Worm (Caenorhabditis elegans) whole organism, dauer: Measurements from ENCODE around the gene E03H12.4.
"Not testable (repeated sequence)": the region's sequence is repeated elsewhere in the genome, so short reads cannot be mapped to it uniquely, and the experiment has no call there.

Experiments used
- unc-62 ChIP-seq: sonication (generic microtip); optimal IDR thresholded peaks from 2 replicates; lab custom pipeline; 2017; ENCODE audit warnings: missing biosample characterization, missing genetic modification reagents, missing genetic modification characterization

Gene E03H12.4

DNA sequence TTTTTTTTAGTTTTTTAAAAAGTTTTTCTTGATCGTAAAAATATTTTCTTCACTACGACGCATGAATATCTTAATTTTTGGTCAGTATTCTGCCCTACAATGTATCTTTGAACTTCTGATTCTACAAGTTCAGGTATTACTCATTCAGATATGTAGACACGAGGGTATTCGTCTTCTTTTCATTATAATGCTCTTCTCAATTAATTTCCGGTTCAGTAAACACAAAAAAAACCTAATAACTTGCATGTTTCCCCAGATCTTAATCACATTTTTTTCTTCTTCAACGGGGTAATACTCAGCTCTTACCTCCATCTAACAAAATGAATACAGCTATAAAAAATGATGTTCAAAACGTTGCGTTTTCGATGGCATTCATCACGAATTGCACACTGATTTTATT lies 9.7 kb downstream of the E03H12.4 start, which contains the start of gene str-162:
TSS of gene str-162 (plus strand) at position 301 of the 400 bp plus-strand sequence.
- no peak for TF ChIP-seq unc-62 (GFP tag; lab: Kevin White, UChicago)

DNA sequence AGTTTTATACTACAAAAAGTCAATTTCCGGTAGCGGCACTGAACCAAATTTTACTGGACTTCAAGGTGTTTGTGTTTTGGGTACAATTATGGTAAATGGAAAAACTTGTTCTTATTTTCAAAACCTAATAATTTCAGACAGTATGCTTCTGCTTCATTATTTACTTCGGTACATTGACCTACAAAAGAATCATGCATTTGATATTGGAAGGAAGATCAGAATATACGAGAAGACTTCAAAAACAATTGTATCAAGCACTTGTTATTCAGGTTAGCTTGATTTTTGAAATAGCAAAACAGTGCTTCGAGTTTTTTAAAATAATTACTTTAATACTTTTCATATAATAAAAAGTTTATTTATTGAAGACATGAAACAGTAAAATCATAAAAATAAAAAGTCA lies 10.7 kb downstream of the E03H12.4 start:
- no peak for TF ChIP-seq unc-62 (GFP tag; lab: Kevin White, UChicago)

DNA sequence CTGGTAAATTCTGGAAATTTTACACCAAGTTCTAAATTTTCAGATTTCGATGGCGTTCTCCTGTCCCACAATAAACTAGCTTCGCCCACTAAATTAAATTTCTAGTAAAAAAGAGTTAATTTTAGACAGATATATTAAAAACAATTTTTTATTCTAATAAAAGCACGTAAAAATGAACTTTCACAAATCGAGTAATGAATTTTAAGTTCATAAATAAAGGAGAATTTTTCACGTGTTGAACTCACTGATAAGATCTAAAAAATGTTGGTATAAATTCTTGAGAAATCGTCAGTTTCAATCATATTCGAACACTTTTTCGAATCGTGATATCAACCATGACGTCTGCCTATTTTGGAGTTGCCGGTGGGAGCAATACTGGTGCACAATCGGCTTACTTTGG lies 13.4 kb downstream of the E03H12.4 start, which contains the start of gene ssq-2:
TSS of gene ssq-2 (plus strand) at position 301 of the 400 bp plus-strand sequence.
- TF ChIP-seq unc-62 (GFP tag; lab: Kevin White, UChicago), result no peak

DNA sequence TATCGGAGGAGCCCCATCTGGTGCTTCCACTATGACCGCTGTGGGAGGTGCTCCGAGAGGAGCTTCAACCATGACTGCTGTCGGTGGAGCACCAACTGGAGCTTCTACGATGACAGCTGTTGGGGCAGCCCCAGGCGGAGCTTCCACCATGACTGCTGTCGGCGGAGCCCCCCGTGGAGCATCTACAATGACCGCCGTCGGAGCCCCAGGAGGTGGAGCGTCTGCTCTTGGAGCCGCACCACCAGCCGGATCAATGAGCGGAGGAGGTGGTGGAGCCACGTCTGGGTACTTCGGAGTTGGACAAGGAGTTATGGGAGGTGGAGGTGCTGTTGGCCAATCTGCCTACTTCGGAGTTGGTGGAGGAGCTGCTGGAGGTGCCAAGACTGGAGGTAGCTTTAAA lies 14.6 kb downstream of the E03H12.4 start:
- TF ChIP-seq unc-62 (GFP tag; lab: Kevin White, UChicago), result no peak

DNA sequence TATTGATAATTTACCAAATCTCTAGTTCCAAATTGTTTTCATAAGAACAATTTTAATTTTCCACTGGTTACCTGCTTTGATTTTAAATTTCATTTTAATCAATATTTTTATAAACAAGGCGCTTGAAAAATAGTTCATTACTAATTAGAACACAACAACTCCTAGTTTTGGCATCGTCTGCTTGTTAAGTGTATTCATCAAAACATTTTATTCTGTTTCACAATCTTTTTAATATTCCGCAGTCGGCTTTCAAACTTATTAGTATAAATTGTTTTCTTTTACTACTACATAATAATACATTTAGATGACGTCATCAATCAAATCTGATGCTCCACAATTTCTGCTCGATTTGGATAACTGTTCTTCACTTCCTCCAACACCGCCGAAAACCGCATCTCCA lies 20.1 kb downstream of the E03H12.4 start, which contains the start of gene pes-1:
TSS of gene pes-1 (plus strand) at position 301 of the 400 bp plus-strand sequence.
- no peak for TF ChIP-seq unc-62 (GFP tag; lab: Kevin White, UChicago)

DNA sequence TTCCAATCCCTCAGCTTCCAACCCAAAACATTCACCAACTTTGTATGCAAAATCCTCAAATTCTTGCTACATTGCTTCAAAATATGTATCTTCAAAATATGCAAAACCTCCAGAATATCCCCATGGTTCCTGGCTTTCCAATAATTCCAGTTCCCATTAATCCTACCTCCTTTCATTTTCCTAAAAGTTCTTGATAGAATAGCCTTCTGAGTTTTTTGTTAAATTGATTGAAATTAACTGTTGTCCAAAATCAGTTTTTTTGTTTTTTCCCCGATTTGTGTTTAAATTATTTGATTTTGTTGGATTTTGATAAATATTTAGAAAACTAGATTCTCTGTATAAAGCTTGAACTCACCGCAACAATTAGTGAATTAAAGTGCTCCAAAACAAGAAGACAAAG lies 22.8 kb downstream of the E03H12.4 start:
- TF ChIP-seq unc-62 (GFP tag; lab: Kevin White, UChicago), result no peak

DNA sequence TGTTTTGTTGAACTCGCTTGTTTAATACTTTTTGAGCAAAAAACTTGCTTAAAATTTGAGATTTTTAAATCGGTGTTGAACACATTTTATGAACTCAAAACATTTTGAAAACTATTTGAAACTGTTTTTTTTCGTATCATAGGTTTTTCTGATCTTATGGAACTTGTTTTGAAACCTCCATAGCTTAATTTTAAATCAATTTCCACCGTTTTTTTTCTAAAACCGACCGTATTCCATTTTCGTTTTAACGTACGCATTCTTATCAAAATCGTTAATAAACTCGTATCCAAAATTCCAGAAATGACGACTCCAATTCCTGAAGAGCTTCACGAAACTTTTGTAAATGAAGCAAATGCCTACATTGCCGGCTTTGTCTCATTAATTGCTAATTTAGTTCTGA lies 26.0 kb downstream of the E03H12.4 start, which contains the start of gene srm-2:
TSS of gene srm-2 (plus strand) at position 301 of the 400 bp plus-strand sequence.
- no peak for TF ChIP-seq unc-62 (GFP tag; lab: Kevin White, UChicago)

DNA sequence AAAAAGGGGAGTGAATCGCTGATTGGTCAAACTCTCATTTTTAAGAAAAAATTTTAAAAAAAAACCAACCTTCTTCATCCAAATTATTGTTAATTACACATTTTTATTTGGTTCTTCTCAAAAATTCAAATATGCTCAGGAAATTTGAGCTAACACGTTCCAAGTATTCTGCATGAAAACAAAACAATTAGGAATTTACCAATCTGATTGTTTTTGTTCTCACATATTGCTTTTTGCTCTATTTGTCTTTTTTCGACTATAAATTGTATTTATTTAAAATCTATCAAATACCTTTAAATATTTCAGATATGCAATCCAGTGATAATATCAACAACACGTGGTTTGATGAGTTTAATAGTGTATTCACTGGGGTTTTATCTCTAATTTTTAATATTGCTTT lies 29.8 kb downstream of the E03H12.4 start, which contains the start of gene srm-1:
TSS of gene srm-1 (plus strand) at position 301 of the 400 bp plus-strand sequence.
- TF ChIP-seq unc-62 (GFP tag; lab: Kevin White, UChicago), result no peak

DNA sequence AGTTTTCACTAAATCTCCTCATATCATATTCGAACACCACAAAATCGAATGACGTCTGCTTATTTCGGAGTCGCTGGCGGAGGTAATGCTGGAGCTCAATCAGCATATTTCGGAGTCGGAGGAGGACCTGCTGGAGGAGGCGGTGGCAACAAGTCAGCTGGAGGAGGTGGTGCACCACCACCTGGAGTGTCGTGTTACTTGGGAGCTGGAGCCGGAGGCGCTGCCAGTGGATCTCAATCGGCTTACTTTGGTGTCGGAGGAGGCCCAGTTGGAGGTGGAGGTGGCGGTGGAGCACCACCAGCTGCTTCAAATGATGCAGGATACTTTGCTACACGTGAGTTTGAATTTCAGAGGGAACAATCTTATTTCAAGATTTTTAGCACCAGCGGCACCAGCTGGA lies 34.1 kb downstream of the E03H12.4 start, which contains the start of gene ssq-4:
TSS of gene ssq-4 (plus strand) at position 19 of the 400 bp plus-strand sequence.
- TF ChIP-seq unc-62 (GFP tag; lab: Kevin White, UChicago), result not testable (repeated sequence)

DNA sequence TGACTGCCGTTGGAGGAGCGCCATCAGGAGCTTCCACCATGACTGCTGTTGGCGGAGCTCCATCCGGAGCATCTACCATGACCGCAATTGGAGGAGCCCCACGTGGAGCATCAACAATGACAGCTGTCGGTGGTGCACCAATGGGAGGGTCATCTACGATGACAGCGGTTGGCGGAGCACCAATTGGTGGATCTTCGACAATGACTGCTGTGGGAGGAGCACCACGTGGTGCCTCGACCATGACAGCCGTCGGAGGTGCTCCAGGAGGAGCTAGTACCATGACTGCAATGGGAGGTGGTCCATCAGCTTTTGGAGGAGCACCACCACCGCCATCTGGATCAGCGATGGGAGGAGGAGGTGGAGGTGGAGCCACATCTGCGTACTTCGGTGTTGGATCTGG lies 34.7 kb downstream of the E03H12.4 start, which contains the start of gene T28H11.7:
TSS of gene T28H11.7 (minus strand) at position 101 of the 400 bp plus-strand sequence.
- not testable (repeated sequence) for TF ChIP-seq unc-62 (GFP tag; lab: Kevin White, UChicago)

DNA sequence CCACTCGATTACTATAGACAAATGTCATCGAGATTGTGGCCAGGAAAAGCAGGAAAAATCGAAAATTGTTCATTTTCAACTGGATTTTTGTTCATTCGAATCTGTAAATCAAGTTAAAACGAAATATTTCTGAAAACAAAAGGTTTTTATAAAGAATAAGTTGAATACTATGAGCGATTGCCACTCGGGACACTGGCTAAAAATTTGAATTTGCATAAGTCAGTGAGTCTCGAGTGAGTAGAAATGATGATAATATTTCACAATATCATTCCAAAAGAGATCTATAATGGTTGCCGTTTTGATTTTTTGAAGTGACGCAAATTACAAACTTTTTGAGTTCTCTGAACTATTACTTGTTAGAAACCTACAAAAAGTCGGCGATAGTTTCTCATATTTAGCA lies 38.1 kb downstream of the E03H12.4 start, which contains the start of gene T28H11.8:
TSS of gene T28H11.8 (minus strand) at position 101 of the 400 bp plus-strand sequence.
- TF ChIP-seq unc-62 (GFP tag; lab: Kevin White, UChicago), result no peak

DNA sequence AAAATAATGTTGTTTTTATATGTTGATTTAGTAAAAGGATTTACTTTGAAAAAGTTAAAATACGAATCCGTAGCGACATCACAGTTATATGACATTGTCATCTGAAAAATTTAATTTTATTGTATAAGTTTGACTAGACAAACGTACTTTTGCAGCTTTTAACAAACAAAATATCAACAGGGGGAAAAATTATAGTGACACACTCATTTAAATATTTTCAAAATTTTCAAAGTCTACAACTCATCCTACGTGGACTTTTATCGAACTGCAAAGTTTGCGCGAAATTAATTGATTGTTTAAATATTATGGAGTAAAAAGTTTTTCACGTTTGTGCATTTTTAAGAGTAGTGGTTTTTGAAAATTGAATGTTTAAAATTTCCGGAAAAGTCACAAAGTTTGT lies 43.2 kb downstream of the E03H12.4 start, which contains the start of gene C09B9.85:
TSS of gene C09B9.85 (minus strand) at position 101 of the 400 bp plus-strand sequence.
- TF ChIP-seq unc-62 (GFP tag; lab: Kevin White, UChicago), result no peak

DNA sequence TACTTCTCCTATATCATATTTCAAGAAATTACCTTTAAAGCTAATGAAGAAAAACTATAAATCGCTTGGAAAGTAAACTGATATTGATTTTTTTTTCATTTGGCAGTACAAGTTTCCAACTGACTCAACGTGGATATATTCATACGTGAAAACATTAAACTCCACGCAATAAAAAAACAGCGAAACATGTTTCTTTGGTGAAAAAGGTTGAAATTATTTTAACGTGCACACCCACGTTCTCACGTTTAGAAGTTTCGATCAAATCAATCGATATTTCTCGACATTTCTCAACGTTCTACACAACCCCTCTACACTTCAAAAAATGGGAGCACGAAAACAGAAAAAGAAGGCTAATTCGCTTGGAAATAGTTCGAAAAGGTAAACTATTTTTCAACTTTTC lies 46.6 kb downstream of the E03H12.4 start, which contains the start of the genes best-6 and C09B9.2:
TSS of gene best-6 (minus strand) at position 101 of the 400 bp plus-strand sequence.
TSS of gene C09B9.2 (plus strand) at position 314 of the 400 bp plus-strand sequence.
- TF ChIP-seq unc-62 (GFP tag; lab: Kevin White, UChicago), result no peak

DNA sequence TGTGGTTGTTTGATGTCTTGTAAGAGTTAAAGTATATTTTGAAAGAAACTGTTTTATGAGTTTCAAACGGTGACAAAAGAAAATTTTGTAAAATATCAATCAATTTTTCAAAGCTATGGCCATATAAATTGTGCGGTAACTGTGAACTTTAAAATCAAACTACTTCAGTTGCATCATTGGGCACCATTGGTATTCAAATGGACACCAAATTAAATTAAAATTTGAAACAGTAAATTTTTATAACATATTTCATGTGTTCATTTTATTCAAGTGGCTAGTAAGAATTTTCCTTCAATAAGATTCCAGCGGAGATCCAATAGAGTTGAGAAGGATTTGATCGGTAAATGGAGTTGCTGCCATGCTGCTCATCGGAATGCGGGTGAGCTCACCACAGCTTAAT lies 49.0 kb downstream of the E03H12.4 start:
- no peak for TF ChIP-seq unc-62 (GFP tag; lab: Kevin White, UChicago)

DNA sequence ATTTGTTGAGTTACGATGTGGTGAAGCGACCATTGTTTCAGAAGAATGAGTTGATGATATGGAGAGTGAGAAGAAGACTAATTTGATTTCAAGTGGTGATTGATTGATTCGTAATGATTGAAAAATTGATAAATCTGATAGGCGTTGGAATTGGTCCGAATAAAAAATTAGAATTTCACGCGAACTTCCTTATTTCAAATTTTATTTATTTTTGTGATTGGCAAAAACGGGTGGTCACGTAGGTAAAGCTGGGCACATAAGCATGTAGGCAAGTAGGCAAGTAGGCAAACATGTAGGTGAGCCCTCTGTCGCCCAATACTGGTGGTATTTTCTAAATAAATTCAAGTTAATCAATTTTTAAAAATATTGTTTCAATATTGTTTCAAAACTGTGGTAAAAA lies 50.9 kb downstream of the E03H12.4 start, which contains the start of gene C09B9.4:
TSS of gene C09B9.4 (minus strand) at position 101 of the 400 bp plus-strand sequence.
- no peak for TF ChIP-seq unc-62 (GFP tag; lab: Kevin White, UChicago)
